Worm (Caenorhabditis elegans): ENCODE data around the gene kin-4.

- TF ChIP-seq unc-62 (GFP tag; optimal IDR thresholded peaks at IDR 0.05) (no peak), lin-39 (tag; optimal IDR thresholded peaks at IDR 0.05) (no peak), nhr-11 (tag; optimal IDR thresholded peaks at IDR 0.05) (no peak), fkh-10 (GFP tag; optimal IDR thresholded peaks at IDR 0.05) (no peak), zag-1 (tag; optimal IDR thresholded peaks at IDR 0.05) (no peak), lin-13 (GFP tag; optimal IDR thresholded peaks at IDR 0.05) (no peak), mab-9 (GFP tag; IDR thresholded peaks at IDR 0.05) (no peak), ceh-8 (GFP tag; optimal IDR thresholded peaks at IDR 0.05) (no peak), egl-27 (tag; optimal IDR thresholded peaks at IDR 0.05) (no peak), lsy-2 (tag; optimal IDR thresholded peaks at IDR 0.05) (no peak), nhr-71 (tag; optimal IDR thresholded peaks at IDR 0.05) (no peak)
These were observed 46.3 kb upstream of the kin-4 start, which contains the start of gene fbxb-76 for ce11 chrIV:11379254-11379653.
